Worm (Caenorhabditis elegans) whole organism, midembryonic: Measurements from ENCODE around the gene T10H9.8.

Experiments
- T22C8.4 ChIP-seq: fragments of 200-800 bp; sonication (Bioruptor generic); IDR thresholded peaks from 2 replicates; pipeline ENCODE4 v1.3.6; 2022; ENCODE audit warnings: missing genetic modification characterization, missing compliant biosample characterization
- cog-1 ChIP-seq: sonication (generic microtip); optimal IDR thresholded peaks from 2 replicates; lab custom pipeline; 2016; ENCODE audit warnings: missing genetic modification characterization, missing compliant biosample characterization
- klf-2 ChIP-seq: fragments of 200-800 bp; sonication (Bioruptor generic); conservative IDR thresholded peaks from 2 replicates; pipeline ENCODE4 v1.3.6; 2022; ENCODE audit warnings: missing genetic modification reagents, missing genetic modification characterization, missing compliant biosample characterization
- ref-1 ChIP-seq: fragments of 200-800 bp; sonication (Bioruptor generic); conservative IDR thresholded peaks from 2 replicates; pipeline ENCODE4 v1.3.6; 2022; ENCODE audit warnings: missing genetic modification reagents, missing genetic modification characterization, missing compliant biosample characterization
- ztf-23 ChIP-seq: fragments of 200-800 bp; sonication (Bioruptor generic); IDR thresholded peaks from 2 replicates; pipeline ENCODE4 v1.3.6; 2022; ENCODE audit warnings: missing genetic modification reagents, missing genetic modification characterization, missing compliant biosample characterization
- ztf-29 ChIP-seq: fragments of 200-800 bp; sonication (Bioruptor generic); IDR thresholded peaks from 2 replicates; pipeline ENCODE4 v1.3.6; 2022; ENCODE audit warnings: missing genetic modification reagents, missing genetic modification characterization, missing compliant biosample characterization

ce11 chrV:6605275-6605674 lies 46.9 kb upstream of the T10H9.8 start, which contains the start of gene ZK1055.7:
- no peak for TF ChIP-seq ztf-29 (GFP tag; lab: Robert Waterston, UW)
- TF ChIP-seq T22C8.4 (GFP tag; lab: Robert Waterston, UW) = no peak
- TF ChIP-seq klf-2 = no peak
- TF ChIP-seq ztf-23 (GFP tag; lab: Robert Waterston, UW) = no peak
- TF ChIP-seq cog-1 = no peak
- TF ChIP-seq ref-1 (GFP tag; lab: Robert Waterston, UW) = no peak
